Worm (Caenorhabditis elegans) whole organism, young adult: Measurements from ENCODE around the gene nhr-213.

Experiments used
- efl-1 ChIP-seq: fragments of 150-350 bp; optimal IDR thresholded peaks from 2 replicates; lab custom pipeline; 2014; ENCODE audit warnings: missing biosample characterization, missing genetic modification reagents, missing genetic modification characterization
- let-526 ChIP-seq: fragments of 200-800 bp; sonication (Bioruptor generic); IDR thresholded peaks from 2 replicates; pipeline ENCODE4 v1.3.6; 2022; ENCODE audit warnings: missing genetic modification reagents, missing genetic modification characterization, missing compliant biosample characterization
- pha-4 ChIP-seq: fragments of 150-350 bp; sonication (generic microtip); optimal IDR thresholded peaks from 2 replicates; lab custom pipeline; 2014; ENCODE audit warnings: missing biosample characterization, missing genetic modification reagents, missing genetic modification characterization
- snpc-1.1 ChIP-seq: sonication (generic microtip); optimal IDR thresholded peaks from 2 replicates; lab custom pipeline; 2017; ENCODE audit warnings: missing genetic modification characterization, mild to moderate bottlenecking, missing compliant biosample characterization, antibody characterized with exemption, moderate library complexity, missing genotype, missing genetic modification reagents; ENCODE audit not compliant: insufficient read depth

DNA sequence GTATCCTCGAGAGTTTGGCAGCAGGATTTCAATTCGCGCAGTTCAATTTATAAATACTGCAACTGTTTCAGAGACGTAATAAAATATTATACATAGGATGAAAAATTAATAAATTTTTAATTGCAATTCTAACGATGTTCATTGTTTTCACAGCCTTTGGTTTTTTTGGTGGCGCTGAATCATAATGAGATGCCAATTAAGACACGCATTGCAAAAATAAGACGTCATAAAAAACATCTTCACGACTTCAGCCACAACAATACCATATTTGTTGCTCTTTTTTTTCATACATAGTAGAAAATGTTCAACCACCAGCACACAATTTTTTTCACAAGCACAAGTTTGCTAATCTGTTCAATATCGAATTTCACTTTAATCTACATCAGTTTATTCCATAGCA, 24.3 kb downstream of the nhr-213 start, which contains the start of gene str-56:
- TF ChIP-seq pha-4 (tag; lab: Kevin White, UChicago) (no peak), snpc-1.1 (no peak), let-526 (no peak), efl-1 (no peak)
